Worm (Caenorhabditis elegans) whole organism, L2 larva: Measurements from ENCODE around the gene M04G7.2.

Source experiments
- C34F6.9 ChIP-seq: fragments of 150-350 bp; optimal IDR thresholded peaks from 2 replicates; lab custom pipeline; 2014; ENCODE audit warnings: missing biosample characterization, missing genetic modification characterization
- F13H6.1 ChIP-seq: sonication (generic microtip); optimal IDR thresholded peaks from 2 replicates; lab custom pipeline; 2016; ENCODE audit warnings: missing genetic modification characterization, missing compliant biosample characterization
- R02D3.7 ChIP-seq: fragments of 150-350 bp; optimal IDR thresholded peaks from 2 replicates; lab custom pipeline; 2014; ENCODE audit warnings: missing biosample characterization, missing genetic modification characterization
- Y55F3AM.14 ChIP-seq: fragments of 200-800 bp; sonication (Bioruptor generic); optimal IDR thresholded peaks from 2 replicates; lab custom pipeline; 2018; ENCODE audit warnings: mild to moderate bottlenecking, missing genetic modification characterization, missing compliant biosample characterization
- ZK546.5 ChIP-seq: sonication (generic microtip); optimal IDR thresholded peaks from 2 replicates; lab custom pipeline; 2017; ENCODE audit warnings: missing biosample characterization, missing genetic modification characterization
- aly-2 ChIP-seq: fragments of 150-350 bp; optimal IDR thresholded peaks from 2 replicates; lab custom pipeline; 2014; ENCODE audit warnings: missing biosample characterization, missing genetic modification characterization
- ama-1 ChIP-seq: fragments of 150-350 bp; optimal IDR thresholded peaks from 2 replicates; lab custom pipeline; 2018; ENCODE audit warnings: inconsistent platforms
- blmp-1 ChIP-seq: sonication (generic microtip); optimal IDR thresholded peaks from 2 replicates; lab custom pipeline; 2017; ENCODE audit warnings: missing genetic modification characterization, mild to moderate bottlenecking, missing compliant biosample characterization, antibody characterized with exemption, moderate library complexity; ENCODE audit not compliant: insufficient read depth
- ceh-16 ChIP-seq: fragments of 150-350 bp; optimal IDR thresholded peaks from 2 replicates; lab custom pipeline; 2014; ENCODE audit warnings: missing biosample characterization, missing genetic modification characterization
- ceh-82 ChIP-seq: fragments of 150-350 bp; optimal IDR thresholded peaks from 2 replicates; lab custom pipeline; 2014; ENCODE audit warnings: missing biosample characterization, missing genetic modification characterization
- crh-2 ChIP-seq: sonication (generic microtip); optimal IDR thresholded peaks from 2 replicates; lab custom pipeline; 2017; ENCODE audit warnings: missing biosample characterization, missing genetic modification characterization
- dmd-4 ChIP-seq: sonication (generic microtip); optimal IDR thresholded peaks from 2 replicates; lab custom pipeline; 2017; ENCODE audit warnings: missing biosample characterization, missing genetic modification characterization
- egl-27 ChIP-seq: sonication (generic microtip); optimal IDR thresholded peaks from 3 replicates; lab custom pipeline; 2017; ENCODE audit warnings: missing biosample characterization, missing genetic modification reagents, missing genetic modification characterization
- elt-1 ChIP-seq: fragments of 150-350 bp; optimal IDR thresholded peaks from 2 replicates; lab custom pipeline; 2014; ENCODE audit warnings: missing biosample characterization, missing genetic modification characterization
- elt-3 ChIP-seq: sonication (generic microtip); optimal IDR thresholded peaks from 2 replicates; lab custom pipeline; 2017; ENCODE audit warnings: missing biosample characterization, missing genetic modification characterization
- fos-1 ChIP-seq: fragments of 150-350 bp; optimal IDR thresholded peaks from 2 replicates; lab custom pipeline; 2014; ENCODE audit warnings: missing biosample characterization, missing genetic modification characterization
- gmeb-1 ChIP-seq: fragments of 150-350 bp; optimal IDR thresholded peaks from 2 replicates; lab custom pipeline; 2014; ENCODE audit warnings: missing biosample characterization, missing genetic modification characterization
- lin-11 ChIP-seq: fragments of 150-350 bp; sonication (generic microtip); optimal IDR thresholded peaks from 2 replicates; lab custom pipeline; 2014; ENCODE audit warnings: missing biosample characterization, missing genetic modification characterization, inconsistent platforms, mixed read lengths
- lin-13 ChIP-seq: fragments of 150-350 bp; optimal IDR thresholded peaks from 2 replicates; lab custom pipeline; 2014; ENCODE audit warnings: missing biosample characterization, missing genetic modification reagents, missing genetic modification characterization
- lin-39 ChIP-seq: fragments of 150-350 bp; optimal IDR thresholded peaks from 2 replicates; lab custom pipeline; 2014; ENCODE audit warnings: missing biosample characterization, missing genetic modification reagents, missing genetic modification characterization
- lsy-2 ChIP-seq, 2 experiments: fragments of 150-350 bp in 1 of 2; sonication (generic microtip) in 1 of 2; optimal IDR thresholded peaks; 2 replicates each; lab custom pipeline; 2014 to 2017; ENCODE audit warnings: missing biosample characterization in 2 of 2, missing genetic modification characterization in 2 of 2
- mab-5 ChIP-seq: fragments of 150-350 bp; optimal IDR thresholded peaks from 2 replicates; lab custom pipeline; 2014; ENCODE audit warnings: missing biosample characterization, missing genetic modification characterization
- mbf-1 ChIP-seq: sonication (generic microtip); optimal IDR thresholded peaks from 2 replicates; lab custom pipeline; 2017; ENCODE audit warnings: missing biosample characterization, missing genetic modification characterization
- mdl-1 ChIP-seq, 2 experiments: fragments of 150-350 bp in 1 of 2; sonication (generic microtip) in 1 of 2; optimal IDR thresholded peaks; 2 replicates each; lab custom pipeline; 2017; ENCODE audit warnings: missing biosample characterization in 2 of 2, missing genetic modification characterization in 2 of 2
- nhr-10 ChIP-seq: sonication (generic microtip); optimal IDR thresholded peaks from 2 replicates; lab custom pipeline; 2017; ENCODE audit warnings: missing biosample characterization, missing genetic modification characterization
- nhr-11 ChIP-seq: fragments of 150-350 bp; optimal IDR thresholded peaks from 2 replicates; lab custom pipeline; 2014; ENCODE audit warnings: missing biosample characterization, missing genetic modification characterization
- nhr-12 ChIP-seq: fragments of 150-350 bp; optimal IDR thresholded peaks from 2 replicates; lab custom pipeline; 2014; ENCODE audit warnings: missing biosample characterization, missing genetic modification characterization
- nhr-129 ChIP-seq: fragments of 150-350 bp; optimal IDR thresholded peaks from 2 replicates; lab custom pipeline; 2014; ENCODE audit warnings: missing biosample characterization, missing genetic modification characterization
- nhr-21 ChIP-seq: fragments of 150-350 bp; optimal IDR thresholded peaks from 2 replicates; lab custom pipeline; 2014; ENCODE audit warnings: missing biosample characterization, missing genetic modification characterization
- nhr-23 ChIP-seq: fragments of 150-350 bp; optimal IDR thresholded peaks from 2 replicates; lab custom pipeline; 2014; ENCODE audit warnings: missing biosample characterization, missing genetic modification reagents, missing genetic modification characterization
- nhr-237 ChIP-seq: fragments of 150-350 bp; optimal IDR thresholded peaks from 2 replicates; lab custom pipeline; 2014; ENCODE audit warnings: missing biosample characterization, missing genetic modification characterization
- nhr-25 ChIP-seq: fragments of 150-350 bp; sonication (generic microtip); optimal IDR thresholded peaks from 3 replicates; lab custom pipeline; 2014; ENCODE audit warnings: missing biosample characterization, missing genetic modification characterization
- nhr-6 ChIP-seq: fragments of 150-350 bp; optimal IDR thresholded peaks from 2 replicates; lab custom pipeline; 2014; ENCODE audit warnings: missing biosample characterization, missing genetic modification characterization
- nhr-77 ChIP-seq: fragments of 150-350 bp; optimal IDR thresholded peaks from 2 replicates; lab custom pipeline; 2014; ENCODE audit warnings: missing biosample characterization, missing genetic modification characterization
- peb-1 ChIP-seq: fragments of 150-350 bp; optimal IDR thresholded peaks from 2 replicates; lab custom pipeline; 2014; ENCODE audit warnings: missing biosample characterization, missing genetic modification characterization
- sem-4 ChIP-seq: fragments of 150-350 bp; optimal IDR thresholded peaks from 2 replicates; lab custom pipeline; 2014; ENCODE audit warnings: missing biosample characterization, missing genetic modification reagents, missing genetic modification characterization
- skn-1 ChIP-seq: sonication (generic microtip); optimal IDR thresholded peaks from 2 replicates; lab custom pipeline; 2017; ENCODE audit warnings: missing biosample characterization, missing genetic modification characterization
- sma-3 ChIP-seq: sonication (generic microtip); optimal IDR thresholded peaks from 2 replicates; lab custom pipeline; 2016; ENCODE audit warnings: missing genetic modification reagents, missing genetic modification characterization, missing compliant biosample characterization
- sma-9 ChIP-seq, 2 experiments: fragments of 150-350 bp in 1 of 2; sonication (generic microtip) in 1 of 2; optimal IDR thresholded peaks; 2 replicates each; lab custom pipeline; 2014 to 2016; ENCODE audit warnings: missing genetic modification characterization in 2 of 2, mild to moderate bottlenecking in 1 of 2, missing biosample characterization in 1 of 2, missing compliant biosample characterization in 1 of 2, missing genetic modification reagents in 1 of 2, moderate library complexity in 1 of 2
- snpc-4 ChIP-seq: fragments of 150-350 bp; optimal IDR thresholded peaks from 2 replicates; lab custom pipeline; 2014; ENCODE audit warnings: missing biosample characterization, missing genetic modification characterization
- unc-39 ChIP-seq: fragments of 150-350 bp; optimal IDR thresholded peaks from 2 replicates; lab custom pipeline; 2014; ENCODE audit warnings: missing biosample characterization, missing genetic modification characterization
- unc-55 ChIP-seq: fragments of 150-350 bp; sonication (generic microtip); optimal IDR thresholded peaks from 3 replicates; lab custom pipeline; 2014; ENCODE audit warnings: missing biosample characterization, missing genetic modification reagents, missing genetic modification characterization
- unc-62 ChIP-seq: fragments of 150-350 bp; optimal IDR thresholded peaks from 2 replicates; lab custom pipeline; 2014; ENCODE audit warnings: missing biosample characterization, missing genetic modification reagents, missing genetic modification characterization
- zag-1 ChIP-seq: fragments of 150-350 bp; optimal IDR thresholded peaks from 2 replicates; lab custom pipeline; 2014; ENCODE audit warnings: missing biosample characterization, missing genetic modification characterization
- ztf-1 ChIP-seq: fragments of 200-800 bp; sonication (Bioruptor generic); conservative IDR thresholded peaks from 2 replicates; pipeline ENCODE4 v1.3.6; 2022; ENCODE audit warnings: missing genetic modification characterization, missing compliant biosample characterization
- ztf-11 ChIP-seq: sonication (generic microtip); optimal IDR thresholded peaks from 2 replicates; lab custom pipeline; 2017; ENCODE audit warnings: missing biosample characterization, missing genetic modification characterization
- ztf-4 ChIP-seq: fragments of 150-350 bp; optimal IDR thresholded peaks from 2 replicates; lab custom pipeline; 2014; ENCODE audit warnings: missing biosample characterization, missing genetic modification characterization

The M04G7.2 gene

DNA sequence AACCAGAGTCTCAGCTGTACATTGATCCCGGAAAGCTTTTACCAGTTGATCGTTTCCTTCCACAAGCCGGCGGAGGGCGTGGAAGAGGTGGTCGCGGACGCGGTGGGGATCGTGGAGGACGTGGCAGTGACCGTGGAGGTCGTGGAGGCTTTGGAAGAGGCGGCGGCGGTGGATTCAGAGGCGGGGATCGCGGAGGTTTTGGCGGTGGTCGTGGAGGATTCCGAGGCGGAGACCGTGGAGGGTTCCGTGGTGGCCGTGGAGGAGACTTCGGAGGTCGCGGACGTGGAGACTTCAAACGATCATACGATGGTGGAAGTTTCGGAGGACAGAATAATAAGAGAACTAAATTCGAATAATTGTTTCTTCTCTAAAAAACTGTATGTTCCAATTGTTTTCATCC, 34.2 kb downstream of the M04G7.2 start:
- no peak for TF ChIP-seq nhr-11 (tag; lab: Kevin White, UChicago)
- no peak for TF ChIP-seq ceh-16 (tag; lab: Kevin White, UChicago)
- TF ChIP-seq R02D3.7 (tag; lab: Kevin White, UChicago): no peak
- no peak for TF ChIP-seq nhr-12 (tag; lab: Kevin White, UChicago)
- no peak for TF ChIP-seq lsy-2 (tag; optimal IDR thresholded peaks at IDR 0.05; lab: Kevin White, UChicago)
- TF ChIP-seq unc-55 (GFP tag; lab: Kevin White, UChicago): no peak
- TF ChIP-seq ztf-11 (tag; lab: Kevin White, UChicago): no peak
- no peak for TF ChIP-seq aly-2 (tag; lab: Kevin White, UChicago)
- no peak for TF ChIP-seq gmeb-1 (tag; lab: Kevin White, UChicago)
- TF ChIP-seq mbf-1 (tag; lab: Kevin White, UChicago): no peak
- TF ChIP-seq F13H6.1 (tag; lab: Kevin White, UChicago): no peak
- TF ChIP-seq ceh-82 (tag; lab: Kevin White, UChicago): no peak
- no peak for TF ChIP-seq blmp-1 (tag; lab: Kevin White, UChicago)
- no peak for TF ChIP-seq nhr-21
- TF ChIP-seq dmd-4 (tag; lab: Kevin White, UChicago): no peak
- no peak for TF ChIP-seq snpc-4
- no peak for TF ChIP-seq lin-39 (tag; lab: Kevin White, UChicago)
- TF ChIP-seq sma-3 (GFP tag; lab: Kevin White, UChicago): no peak
- TF ChIP-seq Y55F3AM.14 (GFP tag; lab: Kevin White, UChicago): no peak

DNA sequence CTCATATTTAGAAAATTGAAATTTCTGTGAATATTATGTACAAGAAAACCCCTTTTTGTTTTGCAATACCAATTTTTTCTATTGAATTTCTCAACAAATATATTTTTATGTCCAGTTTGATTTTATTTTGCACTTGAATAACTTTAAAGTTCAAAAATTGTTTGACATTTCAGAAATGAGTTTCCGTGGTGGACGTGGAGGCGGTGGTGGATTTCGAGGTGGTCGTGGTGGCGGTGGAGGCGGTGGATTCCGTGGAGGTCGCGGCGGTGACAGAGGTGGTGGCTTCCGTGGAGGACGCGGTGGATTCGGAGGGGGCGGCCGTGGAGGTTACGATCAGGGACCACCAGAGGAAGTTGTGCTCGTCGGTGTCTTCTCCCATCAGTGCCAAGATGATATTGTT, 34.8 kb downstream of the M04G7.2 start, which contains the start of gene garr-1:
Gene garr-1, plus strand, starts transcription at position 174 of the 400 bp plus-strand sequence.
- TF ChIP-seq nhr-129 (no peak), unc-39 (tag; lab: Kevin White, UChicago) (no peak), lin-39 (tag; lab: Kevin White, UChicago) (no peak), nhr-6 (tag; lab: Kevin White, UChicago) (no peak), crh-2 (tag; lab: Kevin White, UChicago) (no peak), ama-1 (lab: Kevin White, UChicago) (no peak)

DNA sequence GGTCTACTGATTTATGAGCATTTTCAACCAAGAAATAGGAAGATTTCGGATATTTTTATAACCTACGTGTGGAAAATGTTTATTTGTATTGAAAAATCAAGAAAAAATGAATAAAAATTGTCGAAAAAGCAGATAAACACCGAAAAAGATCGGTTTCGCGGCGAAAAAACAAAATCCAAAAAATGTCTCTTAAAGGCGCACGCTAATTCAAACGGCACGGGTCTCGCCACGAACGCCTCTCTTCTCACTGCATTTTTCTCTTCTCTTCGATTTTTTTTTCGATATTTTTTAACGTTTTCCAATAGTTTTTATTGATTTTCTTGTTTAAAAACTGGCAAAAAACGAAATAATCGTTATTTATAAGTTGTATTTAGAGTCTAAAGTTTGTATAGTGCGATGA, 35.3 kb downstream of the M04G7.2 start:
- TF ChIP-seq unc-39 (tag; lab: Kevin White, UChicago) (no peak), nhr-77 (tag; lab: Kevin White, UChicago) (no peak), skn-1 (tag; lab: Kevin White, UChicago) (no peak), egl-27 (no peak), elt-1 (tag; lab: Kevin White, UChicago) (no peak), ceh-82 (tag; lab: Kevin White, UChicago) (no peak), fos-1 (tag; lab: Kevin White, UChicago) (no peak), mdl-1 (tag; optimal IDR thresholded peaks at IDR 0.05; lab: Kevin White, UChicago) (no peak), dmd-4 (tag; lab: Kevin White, UChicago) (no peak), blmp-1 (tag; lab: Kevin White, UChicago) (no peak), nhr-237 (tag; lab: Kevin White, UChicago) (no peak), sem-4 (no peak), mbf-1 (tag; lab: Kevin White, UChicago) (no peak), C34F6.9 (tag; lab: Kevin White, UChicago) (peak; percentile 59), lin-11 (tag; lab: Kevin White, UChicago) (no peak), zag-1 (tag; lab: Kevin White, UChicago) (no peak), peb-1 (no peak), elt-3 (tag; lab: Kevin White, UChicago) (no peak), aly-2 (tag; lab: Kevin White, UChicago) (no peak), nhr-6 (tag; lab: Kevin White, UChicago) (no peak), sma-9 (GFP tag; optimal IDR thresholded peaks at IDR 0.05; lab: Kevin White, UChicago) (no peak), sma-9 (tag; optimal IDR thresholded peaks at IDR 0.05; lab: Kevin White, UChicago) (no peak), F13H6.1 (tag; lab: Kevin White, UChicago) (no peak), nhr-129 (peak; percentile 38), snpc-4 (peak; percentile 5), ztf-11 (tag; lab: Kevin White, UChicago) (no peak), nhr-23 (tag; lab: Kevin White, UChicago) (no peak), nhr-21 (no peak), nhr-12 (tag; lab: Kevin White, UChicago) (no peak), R02D3.7 (tag; lab: Kevin White, UChicago) (no peak), unc-62 (GFP tag; lab: Kevin White, UChicago) (no peak), lin-13 (GFP tag; lab: Kevin White, UChicago) (peak; percentile 41), mab-5 (tag; lab: Kevin White, UChicago) (no peak), lsy-2 (tag; optimal IDR thresholded peaks at IDR 0.05; lab: Kevin White, UChicago) (peak in 1 of 2 experiments; percentile 67), ztf-4 (tag; lab: Kevin White, UChicago) (peak; percentile 6), crh-2 (tag; lab: Kevin White, UChicago) (peak; percentile 22), nhr-10 (tag; lab: Kevin White, UChicago) (no peak), ceh-16 (tag; lab: Kevin White, UChicago) (no peak), ama-1 (lab: Kevin White, UChicago) (no peak), ztf-1 (GFP tag; lab: Robert Waterston, UW) (no peak), gmeb-1 (tag; lab: Kevin White, UChicago) (peak; percentile 52), lin-39 (tag; lab: Kevin White, UChicago) (no peak), nhr-25 (tag; lab: Kevin White, UChicago) (no peak), ZK546.5 (tag; lab: Kevin White, UChicago) (no peak), sma-3 (GFP tag; lab: Kevin White, UChicago) (no peak)
